Worm (Caenorhabditis elegans) whole organism, L4/young adult: ENCODE measurements around the gene W04H10.5.

Experiments used
- W03F9.2 ChIP-seq: fragments of 150-350 bp; optimal IDR thresholded peaks from 2 replicates; lab custom pipeline; 2014; ENCODE audit warnings: missing biosample characterization, missing genetic modification characterization
- dao-5 ChIP-seq: sonication (generic microtip); optimal IDR thresholded peaks from 2 replicates; lab custom pipeline; 2016; ENCODE audit warnings: missing genotype, missing genetic modification characterization, moderate library complexity, missing compliant biosample characterization
- him-1 ChIP-seq: sonication (generic microtip); optimal IDR thresholded peaks from 2 replicates; lab custom pipeline; 2016; ENCODE audit warnings: missing genotype, missing genetic modification reagents, missing genetic modification characterization, missing compliant biosample characterization

The W04H10.5 gene

ce11 chrII:633984-634383 is 27.9 kb downstream of the W04H10.5 start, which contains the start of gene T04B8.1:
TSS of gene T04B8.1 (plus strand) at chrII:634284.
- TF ChIP-seq dao-5 (no peak), W03F9.2 (no peak), him-1 (no peak)

- TF ChIP-seq him-1 (no peak), dao-5 (no peak), W03F9.2 (no peak)
Measured at ce11 chrII:639467-639866, 33.3 kb downstream of the W04H10.5 start, which contains the start of gene K07E8.6. TSS of gene K07E8.6 (minus strand) at chrII:639567.

- TF ChIP-seq dao-5, result no peak
- no peak for TF ChIP-seq W03F9.2
- TF ChIP-seq him-1, result no peak
Measured at ce11 chrII:643733-644132, 37.6 kb downstream of the W04H10.5 start.

ce11 chrII:650321-651005 is 44.3 kb downstream of the W04H10.5 start, which contains the start of the genes K07E8.7 and frpr-14:
TSS of gene K07E8.7 (minus strand) at chrII:650367.
TSS of gene frpr-14 (plus strand) at chrII:650955.
- no peak for TF ChIP-seq dao-5
- TF ChIP-seq him-1, result no peak
- no peak for TF ChIP-seq W03F9.2

- TF ChIP-seq dao-5 (no peak), him-1 (no peak)
Measured at ce11 chrII:651324-651723, 45.2 kb downstream of the W04H10.5 start.
